Fruit fly (Drosophila melanogaster) whole organism, embryonic: ENCODE measurements around the gene CG5043.

Experiments
- Awh ChIP-seq: fragments of 200-800 bp; sonication (Bioruptor generic); IDR thresholded peaks from 2 replicates; pipeline ENCODE4, ENCODE4 v1.3.6; 2022; ENCODE audit warnings: missing biosample characterization, missing genetic modification characterization
- Bdp1 ChIP-seq: fragments of 200-800 bp; sonication (Bioruptor generic); optimal IDR thresholded peaks from 3 replicates; lab custom pipeline; 2016; ENCODE audit warnings: missing biosample characterization, missing genetic modification characterization
- Bgb ChIP-seq: fragments of 200-800 bp; sonication (Bioruptor generic); IDR thresholded peaks from 2 replicates; pipeline ENCODE4 v1.3.6; 2022; ENCODE audit warnings: missing biosample characterization, missing genetic modification characterization; ENCODE audit not compliant: partially characterized antibody
- CG11723 ChIP-seq: fragments of 200-800 bp; sonication (Bioruptor generic); optimal IDR thresholded peaks from 2 replicates; lab custom pipeline; 2017; ENCODE audit warnings: missing biosample characterization, mild to moderate bottlenecking, missing genetic modification characterization
- CG1792 ChIP-seq: fragments of 200-800 bp; sonication (Bioruptor generic); optimal IDR thresholded peaks from 2 replicates; lab custom pipeline; 2016; ENCODE audit warnings: missing biosample characterization, missing genetic modification characterization
- CG32772 ChIP-seq: fragments of 200-800 bp; sonication (Bioruptor generic); IDR thresholded peaks from 2 replicates; pipeline ENCODE4 v1.3.6; 2022; ENCODE audit warnings: missing biosample characterization, missing genetic modification characterization
- CG3726 ChIP-seq: fragments of 200-800 bp; sonication (Bioruptor generic); IDR thresholded peaks from 3 replicates; pipeline ENCODE4, ENCODE4 v1.3.6; 2022; ENCODE audit warnings: missing biosample characterization, missing genetic modification characterization
- CG3847 ChIP-seq: fragments of 200-800 bp; sonication (Bioruptor generic); IDR thresholded peaks from 2 replicates; pipeline ENCODE4 v1.3.6; 2022; ENCODE audit warnings: missing biosample characterization, missing genetic modification characterization
- CG4707 ChIP-seq: fragments of 200-800 bp; sonication (Bioruptor generic); optimal IDR thresholded peaks from 2 replicates; lab custom pipeline; 2018; ENCODE audit warnings: missing biosample characterization, mild to moderate bottlenecking, missing genetic modification characterization, moderate library complexity
- CG6272 ChIP-seq: fragments of 200-800 bp; sonication (Bioruptor generic); IDR thresholded peaks from 2 replicates; pipeline ENCODE4 v1.3.6; 2022; ENCODE audit warnings: missing biosample characterization, missing genetic modification characterization
- CG7372 ChIP-seq: fragments of 200-800 bp; sonication (Bioruptor generic); IDR thresholded peaks from 2 replicates; pipeline ENCODE4 v1.3.6; 2022; ENCODE audit warnings: missing biosample characterization, missing genetic modification characterization
- CG7987 ChIP-seq: fragments of 200-800 bp; sonication (Bioruptor generic); optimal IDR thresholded peaks from 2 replicates; lab custom pipeline; 2018; ENCODE audit warnings: missing biosample characterization, mild to moderate bottlenecking, missing genetic modification characterization, moderate library complexity
- CG8290 ChIP-seq, 3 experiments: fragments of 200-800 bp; sonication (Bioruptor generic); optimal IDR thresholded peaks; 2 replicates each; lab custom pipeline; 2016 to 2019; ENCODE audit warnings: missing biosample characterization in 3 of 3, missing genetic modification characterization in 3 of 3, mild to moderate bottlenecking in 2 of 3, moderate library complexity in 1 of 3
- CG8924 ChIP-seq: fragments of 200-800 bp; optimal IDR thresholded peaks from 3 replicates; lab custom pipeline; 2019; ENCODE audit warnings: missing biosample characterization, mild to moderate bottlenecking, missing genetic modification characterization, moderate library complexity
- Dbx ChIP-seq: fragments of 200-800 bp; sonication (Bioruptor generic); IDR thresholded peaks from 3 replicates; pipeline ENCODE4 v1.3.6; 2022; ENCODE audit warnings: missing biosample characterization, missing genetic modification characterization
- Dfd ChIP-seq, 2 experiments: fragments of >200 bp; optimal IDR thresholded peaks; 2 replicates each; lab custom pipeline; 2017; ENCODE audit warnings: missing biosample characterization in 2 of 2, missing genetic modification characterization in 2 of 2
- Ets65A ChIP-seq: fragments of 200-800 bp; sonication (Bioruptor generic); peaks from one replicate; lab custom pipeline; 2016; ENCODE audit warnings: missing biosample characterization, missing genetic modification characterization
- HLH4C ChIP-seq: fragments of 200-800 bp; sonication (Bioruptor generic); IDR thresholded peaks from 3 replicates; pipeline ENCODE4 v1.3.6; 2022; ENCODE audit warnings: missing biosample characterization, missing genetic modification characterization; ENCODE audit not compliant: partially characterized antibody
- Hmr ChIP-seq: fragments of 200-800 bp; sonication (Bioruptor generic); optimal IDR thresholded peaks from 3 replicates; lab custom pipeline; 2017; ENCODE audit warnings: mild to moderate bottlenecking, missing biosample characterization, missing genetic modification reagents, missing genetic modification characterization
- Hmx ChIP-seq: fragments of 200-800 bp; sonication (Bioruptor generic); optimal IDR thresholded peaks from 2 replicates; lab custom pipeline; 2016; ENCODE audit warnings: missing biosample characterization, missing genetic modification characterization
- Hr51 ChIP-seq, 2 experiments: fragments of 200-800 bp; sonication (Bioruptor generic); optimal IDR thresholded peaks; 2 replicates in 1 of 2; 3 replicates in 1 of 2; lab custom pipeline; 2016 to 2018; ENCODE audit warnings: missing biosample characterization in 2 of 2, missing genetic modification characterization in 2 of 2, mild to moderate bottlenecking in 1 of 2, moderate library complexity in 1 of 2
- MTF-1 ChIP-seq: fragments of 200-800 bp; sonication (Bioruptor generic); optimal IDR thresholded peaks from 2 replicates; lab custom pipeline; 2018; ENCODE audit warnings: missing biosample characterization, mild to moderate bottlenecking, missing genetic modification characterization, borderline replicate concordance
- Ptx1 ChIP-seq: fragments of 200-800 bp; sonication (Bioruptor generic); IDR thresholded peaks from 2 replicates; pipeline ENCODE4 v1.3.6; 2022; ENCODE audit warnings: missing biosample characterization, missing genetic modification characterization
- Sox102F ChIP-seq: fragments of 200-800 bp; sonication (Bioruptor generic); optimal IDR thresholded peaks from 2 replicates; lab custom pipeline; 2018; ENCODE audit warnings: missing biosample characterization, mild to moderate bottlenecking, missing genetic modification characterization, moderate library complexity
- Xbp1 ChIP-seq: fragments of 200-800 bp; sonication (Bioruptor generic); optimal IDR thresholded peaks from 3 replicates; lab custom pipeline; 2016; ENCODE audit warnings: missing biosample characterization, mild to moderate bottlenecking, missing genetic modification characterization
- Xrp1 ChIP-seq: fragments of 200-800 bp; sonication (Bioruptor generic); IDR thresholded peaks from 2 replicates; pipeline ENCODE4 v1.3.6; 2022; ENCODE audit warnings: missing biosample characterization, missing genetic modification characterization
- YL-1 ChIP-seq: fragments of 200-800 bp; sonication (Bioruptor generic); optimal IDR thresholded peaks from 3 replicates; lab custom pipeline; 2017; ENCODE audit warnings: missing biosample characterization, mild to moderate bottlenecking, missing genetic modification characterization
- abd-A ChIP-seq: fragments of 200-800 bp; sonication (Bioruptor generic); optimal IDR thresholded peaks from 3 replicates; lab custom pipeline; 2019; ENCODE audit warnings: missing biosample characterization, mild to moderate bottlenecking, missing genetic modification characterization, moderate library complexity
- ac ChIP-seq: fragments of 200-800 bp; sonication (Bioruptor generic); optimal IDR thresholded peaks from 3 replicates; lab custom pipeline; 2017; ENCODE audit warnings: missing biosample characterization, mild to moderate bottlenecking, missing genetic modification characterization
- cg ChIP-seq: fragments of 200-800 bp; sonication (Bioruptor generic); optimal IDR thresholded peaks from 3 replicates; lab custom pipeline; 2019; ENCODE audit warnings: missing biosample characterization, mild to moderate bottlenecking, missing genetic modification characterization, moderate library complexity
- dimm ChIP-seq: fragments of 200-800 bp; sonication (Bioruptor generic); IDR thresholded peaks from 2 replicates; pipeline ENCODE4 v1.3.6; 2022; ENCODE audit warnings: missing biosample characterization, missing genetic modification characterization
- exex ChIP-seq: fragments of 200-800 bp; sonication (Bioruptor generic); optimal IDR thresholded peaks from 4 replicates; lab custom pipeline; 2018; ENCODE audit warnings: missing biosample characterization, mild to moderate bottlenecking, missing genetic modification characterization, moderate library complexity
- ftz-f1 ChIP-seq: fragments of 200-800 bp; sonication (Bioruptor generic); optimal IDR thresholded peaks from 2 replicates; lab custom pipeline; 2016; ENCODE audit warnings: missing biosample characterization, missing genetic modification characterization
- grn ChIP-seq: fragments of 200-800 bp; sonication (Bioruptor generic); optimal IDR thresholded peaks from 3 replicates; lab custom pipeline; 2017; ENCODE audit warnings: missing biosample characterization, missing genetic modification characterization
- jigr1 ChIP-seq: fragments of 200-800 bp; sonication (Bioruptor generic); IDR thresholded peaks from 3 replicates; pipeline ENCODE4 v1.3.6; 2022; ENCODE audit warnings: missing biosample characterization, missing genetic modification characterization
- phol ChIP-seq: fragments of 200-800 bp; sonication (Bioruptor generic); optimal IDR thresholded peaks from 3 replicates; lab custom pipeline; 2018; ENCODE audit warnings: missing biosample characterization, mild to moderate bottlenecking, missing genetic modification characterization, moderate library complexity
- pnt ChIP-seq: fragments of 200-800 bp; sonication (Bioruptor generic); optimal IDR thresholded peaks from 3 replicates; lab custom pipeline; 2016; ENCODE audit warnings: missing biosample characterization, missing genetic modification characterization
- pros ChIP-seq: fragments of 200-800 bp; sonication (Bioruptor generic); optimal IDR thresholded peaks from 3 replicates; lab custom pipeline; 2019; ENCODE audit warnings: missing biosample characterization, mild to moderate bottlenecking, missing genetic modification characterization, moderate library complexity
- scrt ChIP-seq: fragments of 200-800 bp; sonication (Bioruptor generic); optimal IDR thresholded peaks from 2 replicates; lab custom pipeline; 2018; ENCODE audit warnings: missing biosample characterization, mild to moderate bottlenecking, missing genetic modification characterization, moderate library complexity
- seq ChIP-seq: fragments of 200-800 bp; sonication (Bioruptor generic); IDR thresholded peaks from 2 replicates; pipeline ENCODE4 v1.3.6; 2022; ENCODE audit warnings: missing biosample characterization, missing genetic modification characterization
- slbo ChIP-seq: fragments of 200-800 bp; sonication (Bioruptor generic); IDR thresholded peaks from 2 replicates; pipeline ENCODE4 v1.3.6; 2022; ENCODE audit warnings: missing biosample characterization, missing genetic modification characterization
- so ChIP-seq: fragments of 200-800 bp; sonication (Bioruptor generic); IDR thresholded peaks from 3 replicates; pipeline ENCODE4 v1.3.6; 2022; ENCODE audit warnings: missing biosample characterization, missing genetic modification characterization
- sob ChIP-seq: fragments of 200-800 bp; sonication (Bioruptor generic); IDR thresholded peaks from 2 replicates; pipeline ENCODE4 v1.3.6; 2022; ENCODE audit warnings: missing biosample characterization, missing genetic modification characterization
- stc ChIP-seq: fragments of 200-800 bp; sonication (Bioruptor generic); IDR thresholded peaks from 2 replicates; pipeline ENCODE4 v1.3.6; 2022; ENCODE audit warnings: missing biosample characterization, missing genetic modification characterization
- toy ChIP-seq: fragments of 200-800 bp; sonication (Bioruptor generic); IDR thresholded peaks from 2 replicates; pipeline ENCODE4 v1.3.6; 2022; ENCODE audit warnings: missing biosample characterization, missing genetic modification characterization

Gene CG5043

DNA sequence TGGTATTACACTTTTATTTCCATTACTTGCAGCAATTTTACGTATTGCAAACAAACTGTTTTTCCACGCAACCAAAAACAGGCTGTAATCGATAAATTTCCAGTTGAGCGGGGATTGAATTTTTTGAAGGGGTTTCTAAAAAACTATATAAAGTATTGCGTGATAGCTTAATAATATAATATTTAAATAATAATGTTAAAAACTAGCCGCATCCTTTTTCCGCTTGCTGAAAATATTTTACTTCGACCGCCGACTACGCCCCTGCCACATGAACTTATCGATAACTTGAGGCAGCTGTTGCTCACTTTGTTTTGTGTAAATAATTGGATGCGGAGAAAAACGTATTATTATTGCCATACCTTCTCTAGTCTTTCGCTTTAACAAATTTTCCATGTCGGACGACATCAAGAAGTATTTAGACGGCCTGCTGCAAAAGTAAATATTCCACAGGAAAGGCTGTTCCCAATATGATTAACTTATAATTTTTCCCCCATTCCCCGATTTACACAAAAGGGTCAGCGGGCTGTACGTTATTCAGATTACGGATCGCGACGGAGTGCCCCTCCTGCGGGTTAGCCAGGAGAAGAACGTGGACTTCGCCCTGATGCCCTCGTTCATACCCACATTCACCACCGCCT is 47.4 kb downstream of the CG5043 start, which contains the start of the genes fws and Lamtor3 (continued):
- TF ChIP-seq exex (tag; lab: Kevin White, UChicago) = peak; percentile 85
- peak; percentile 99 for TF ChIP-seq Dbx
- TF ChIP-seq Bgb = peak; percentile 47
- TF ChIP-seq CG8924 (tag; lab: Kevin White, UChicago) = peak; percentile 98
- peak; percentile 77 for TF ChIP-seq CG8290 (GFP tag; optimal IDR thresholded peaks at IDR 0.05; lab: Kevin White, UChicago)
- peak in 1 of 2 experiments; percentile 84 for TF ChIP-seq CG8290 (tag; optimal IDR thresholded peaks at IDR 0.05; lab: Kevin White, UChicago)
- peak; percentile 99 for TF ChIP-seq Ptx1 (GFP tag; lab: Robert Waterston, UW)
- peak; percentile 66 for TF ChIP-seq ftz-f1 (GFP tag; lab: Kevin White, UChicago)
- peak; percentile 61 for TF ChIP-seq Hmx (GFP tag; lab: Kevin White, UChicago)
- peak; percentile 99 for TF ChIP-seq Xrp1 (GFP tag; lab: Robert Waterston, UW)
- peak; percentile 48 for TF ChIP-seq CG1792 (GFP tag; lab: Kevin White, UChicago)
- peak; percentile 98 for TF ChIP-seq Ets65A (GFP tag; lab: Kevin White, UChicago)
- peak; percentile 99 for TF ChIP-seq CG6272 (GFP tag; lab: Robert Waterston, UW)
- peak; percentile 99 for TF ChIP-seq Awh (GFP tag; lab: Robert Waterston, UW)
- peak; percentile 95 for TF ChIP-seq MTF-1
- TF ChIP-seq Sox102F (GFP tag; lab: Kevin White, UChicago) = peak; percentile 99
- peak; percentile 91 to 98 for TF ChIP-seq Hr51 (GFP tag; optimal IDR thresholded peaks at IDR 0.05; lab: Kevin White, UChicago)
- peak; percentile 99 for TF ChIP-seq CG3847 (GFP tag; lab: Robert Waterston, UW)
- TF ChIP-seq so = peak; percentile 99
- peak; percentile 92 for TF ChIP-seq YL-1 (GFP tag; lab: Kevin White, UChicago)
- TF ChIP-seq CG32772 (GFP tag; lab: Robert Waterston, UW) = peak; percentile 99
- TF ChIP-seq CG7372 (GFP tag; lab: Robert Waterston, UW) = peak; percentile 99
- TF ChIP-seq Bdp1 (GFP tag; lab: Kevin White, UChicago) = peak; percentile 82
- TF ChIP-seq phol (tag; lab: Kevin White, UChicago) = peak; percentile 98
- peak; percentile 99 for TF ChIP-seq sob (GFP tag; lab: Robert Waterston, UW)
- peak; percentile 71 for TF ChIP-seq HLH4C
- no peak for TF ChIP-seq pros (GFP tag; lab: Kevin White, UChicago)
- peak; percentile 99 for TF ChIP-seq seq (GFP tag; lab: Robert Waterston, UW)
- peak; percentile 97 for TF ChIP-seq scrt (GFP tag; lab: Kevin White, UChicago)
- peak; percentile 98 for TF ChIP-seq CG3726 (GFP tag; lab: Robert Waterston, UW)
- no peak for TF ChIP-seq abd-A (tag; lab: Kevin White, UChicago)
- TF ChIP-seq CG7987 (GFP tag; lab: Kevin White, UChicago) = peak; percentile 95
- no peak for TF ChIP-seq cg (GFP tag; lab: Kevin White, UChicago)
- no peak for TF ChIP-seq Dfd (GFP tag; optimal IDR thresholded peaks at IDR 0.05; lab: Kevin White, UChicago)
- peak; percentile 99 for TF ChIP-seq stc (GFP tag; lab: Robert Waterston, UW)
- TF ChIP-seq toy (GFP tag; lab: Robert Waterston, UW) = peak; percentile 98
- no peak for TF ChIP-seq grn (GFP tag; lab: Kevin White, UChicago)
- TF ChIP-seq dimm (GFP tag; lab: Robert Waterston, UW) = peak; percentile 97
- peak; percentile 94 for TF ChIP-seq CG11723
- TF ChIP-seq slbo (GFP tag; lab: Robert Waterston, UW) = peak; percentile 100
- peak; percentile 87 for TF ChIP-seq CG4707 (GFP tag; lab: Kevin White, UChicago)
- peak; percentile 99 for TF ChIP-seq Hmr (GFP tag; lab: Kevin White, UChicago)
- TF ChIP-seq ac = peak; percentile 86
- TF ChIP-seq Xbp1 (GFP tag; lab: Kevin White, UChicago) = peak; percentile 98
- TF ChIP-seq pnt (GFP tag; lab: Kevin White, UChicago) = peak; percentile 42
- TF ChIP-seq jigr1 (GFP tag; lab: Robert Waterston, UW) = peak; percentile 96
